Worm (Caenorhabditis elegans) whole organism, L4 larva: ENCODE results near the gene mes-4.

ENCODE experiments used
- T20F7.1 ChIP-seq: fragments of 200-800 bp; sonication (Bioruptor generic); optimal IDR thresholded peaks from 2 replicates; lab custom pipeline; 2018; ENCODE audit warnings: mild to moderate bottlenecking, missing genetic modification characterization, missing compliant biosample characterization
- ZK337.2 ChIP-seq: fragments of 200-800 bp; sonication (Bioruptor generic); IDR thresholded peaks from 2 replicates; pipeline ENCODE4 v1.3.6; 2022; ENCODE audit warnings: missing genetic modification reagents, missing genetic modification characterization, missing compliant biosample characterization
- ceh-20 ChIP-seq: fragments of 200-800 bp; sonication (Bioruptor generic); IDR thresholded peaks from 2 replicates; pipeline ENCODE4 v1.3.6; 2022; ENCODE audit warnings: missing genetic modification reagents, missing genetic modification characterization, missing compliant biosample characterization
- ceh-28 ChIP-seq: fragments of 150-350 bp; optimal IDR thresholded peaks from 2 replicates; lab custom pipeline; 2014; ENCODE audit warnings: missing biosample characterization, missing genetic modification reagents, missing genetic modification characterization
- ceh-82 ChIP-seq: sonication (generic microtip); optimal IDR thresholded peaks from 2 replicates; lab custom pipeline; 2017; ENCODE audit warnings: missing biosample characterization, missing genetic modification characterization
- lin-13 ChIP-seq: fragments of 150-350 bp; optimal IDR thresholded peaks from 2 replicates; lab custom pipeline; 2014; ENCODE audit warnings: missing biosample characterization, missing genetic modification reagents, missing genetic modification characterization
- madf-5 ChIP-seq, 2 experiments: fragments of 200-800 bp; sonication (Bioruptor generic); IDR thresholded peaks; 2 replicates each; pipeline ENCODE4 v1.3.6; 2022; ENCODE audit warnings: missing compliant biosample characterization in 2 of 2, missing genetic modification characterization in 2 of 2
- nhr-77 ChIP-seq: fragments of 150-350 bp; optimal IDR thresholded peaks from 2 replicates; lab custom pipeline; 2014; ENCODE audit warnings: missing biosample characterization, missing genetic modification characterization
- pha-4 ChIP-seq, 2 experiments: fragments of 150-350 bp in 1 of 2; fragments of 200-800 bp in 1 of 2; sonication (Bioruptor generic) in 1 of 2; IDR thresholded peaks in 1 of 2; optimal IDR thresholded peaks in 1 of 2; 2 replicates each; pipeline versions ENCODE4 v1.3.6 to Lab custom; 2014 to 2022; ENCODE audit warnings: missing genetic modification characterization in 2 of 2, missing genetic modification reagents in 2 of 2, missing biosample characterization in 1 of 2, missing compliant biosample characterization in 1 of 2
- pqm-1 ChIP-seq: sonication (generic microtip); optimal IDR thresholded peaks from 2 replicates; lab custom pipeline; 2017; ENCODE audit warnings: missing biosample characterization, missing genetic modification characterization
- spr-1 ChIP-seq: sonication (generic microtip); optimal IDR thresholded peaks from 2 replicates; lab custom pipeline; 2016; ENCODE audit warnings: mild to moderate bottlenecking, missing genetic modification characterization, missing compliant biosample characterization
- unc-62 ChIP-seq, 3 experiments: fragments of 150-350 bp in 1 of 3; sonication (generic microtip); optimal IDR thresholded peaks in 2 of 3; peaks in 1 of 3; 1 replicate in 1 of 3; 2 replicates in 2 of 3; lab custom pipeline; 2014 to 2017; ENCODE audit warnings: missing biosample characterization in 3 of 3, missing genetic modification characterization in 3 of 3, missing genetic modification reagents in 3 of 3, missing genotype in 1 of 3

DNA sequence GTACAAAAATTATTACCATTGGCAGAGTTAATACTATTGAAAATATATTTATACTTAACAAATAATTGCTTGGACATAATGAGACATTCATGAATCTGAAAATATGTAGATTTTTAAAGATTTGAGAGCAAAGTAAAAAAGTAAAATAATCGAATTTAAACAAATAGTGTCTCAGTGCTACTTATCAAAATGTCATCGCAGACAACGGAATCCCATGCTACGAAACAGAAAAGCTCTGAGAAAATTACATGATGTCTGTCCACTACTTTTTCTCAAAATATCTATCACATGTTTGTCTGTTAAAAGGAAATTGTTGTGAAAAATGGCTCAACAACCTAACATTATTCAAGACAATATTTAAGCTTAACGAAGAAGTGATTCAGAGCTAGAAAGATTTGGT, 47.0 kb upstream of the mes-4 start, which contains the start of gene T10G3.4:
- TF ChIP-seq unc-62 (GFP tag; optimal IDR thresholded peaks at IDR 0.05 in 1 of 2; lab: Kevin White, UChicago) (no peak), unc-62 (tag; optimal IDR thresholded peaks at IDR 0.05; lab: Kevin White, UChicago) (no peak), ceh-20 (GFP tag; lab: Robert Waterston, UW) (no peak), ceh-82 (no peak), pha-4 (GFP tag; IDR thresholded peaks at IDR 0.05; lab: Robert Waterston, UW) (no peak), pha-4 (tag; optimal IDR thresholded peaks at IDR 0.05; lab: Kevin White, UChicago) (no peak), T20F7.1 (GFP tag; lab: Kevin White, UChicago) (no peak), madf-5 (GFP tag; IDR thresholded peaks at IDR 0.05; lab: Robert Waterston, UW) (no peak), ceh-28 (tag; lab: Kevin White, UChicago) (no peak), pqm-1 (no peak), lin-13 (GFP tag; lab: Kevin White, UChicago) (no peak), ZK337.2 (no peak), spr-1 (tag; lab: Kevin White, UChicago) (no peak), nhr-77 (tag; lab: Kevin White, UChicago) (no peak)
